Fruit fly (Drosophila melanogaster) whole organism, embryonic: ENCODE results near the gene Jon66Cii.

Experiments
- Atf3 ChIP-seq: fragments of 200-800 bp; sonication (Bioruptor generic); optimal IDR thresholded peaks from 3 replicates; lab custom pipeline; 2016; ENCODE audit warnings: missing biosample characterization, missing genetic modification characterization
- B-H1 ChIP-seq: fragments of 200-800 bp; sonication (Bioruptor generic); IDR thresholded peaks from 3 replicates; pipeline ENCODE4 v1.3.6; 2022; ENCODE audit warnings: missing biosample characterization, missing genetic modification characterization
- CG11085 ChIP-seq: fragments of 200-800 bp; sonication (Bioruptor generic); IDR thresholded peaks from 2 replicates; pipeline ENCODE4 v1.3.6; 2022; ENCODE audit warnings: missing biosample characterization, missing genetic modification characterization
- CG12391 ChIP-seq: fragments of 200-800 bp; sonication (Bioruptor generic); optimal IDR thresholded peaks from 3 replicates; lab custom pipeline; 2018; ENCODE audit warnings: missing biosample characterization, mild to moderate bottlenecking, missing genetic modification characterization, moderate library complexity
- CG12659 ChIP-seq: fragments of 200-800 bp; sonication (Bioruptor generic); optimal IDR thresholded peaks from 3 replicates; lab custom pipeline; 2017; ENCODE audit warnings: mild to moderate bottlenecking, missing biosample characterization, missing genetic modification reagents, missing genetic modification characterization
- CG31441 ChIP-seq: fragments of 200-800 bp; sonication (Bioruptor generic); IDR thresholded peaks from 2 replicates; pipeline ENCODE4 v1.3.6; 2022; ENCODE audit warnings: missing biosample characterization, missing genetic modification characterization
- CG33557 ChIP-seq: fragments of 200-800 bp; sonication (Bioruptor generic); optimal IDR thresholded peaks from 2 replicates; lab custom pipeline; 2019; ENCODE audit warnings: missing biosample characterization, mild to moderate bottlenecking, missing genetic modification characterization, moderate library complexity
- CG3847 ChIP-seq: fragments of 200-800 bp; sonication (Bioruptor generic); IDR thresholded peaks from 2 replicates; pipeline ENCODE4 v1.3.6; 2022; ENCODE audit warnings: missing biosample characterization, missing genetic modification characterization
- CG42726 ChIP-seq: fragments of 200-800 bp; sonication (Bioruptor generic); IDR thresholded peaks from 2 replicates; pipeline ENCODE4 v1.3.6; 2022; ENCODE audit warnings: missing biosample characterization, missing genetic modification characterization; ENCODE audit not compliant: partially characterized antibody
- CG43689 ChIP-seq: fragments of 200-800 bp; sonication (Bioruptor generic); IDR thresholded peaks from 2 replicates; pipeline ENCODE4 v1.3.6; 2022; ENCODE audit warnings: missing biosample characterization, missing genetic modification characterization
- CG5180 ChIP-seq: fragments of 200-800 bp; sonication (Bioruptor generic); optimal IDR thresholded peaks from 3 replicates; lab custom pipeline; 2017; ENCODE audit warnings: missing biosample characterization, missing genetic modification characterization, mild to moderate bottlenecking, moderate library complexity, missing genetic modification reagents
- CG6765 ChIP-seq: fragments of 200-800 bp; sonication (Bioruptor generic); optimal IDR thresholded peaks from 3 replicates; lab custom pipeline; 2017; ENCODE audit warnings: missing biosample characterization, mild to moderate bottlenecking, missing genetic modification characterization
- CG7372 ChIP-seq: fragments of 200-800 bp; sonication (Bioruptor generic); IDR thresholded peaks from 2 replicates; pipeline ENCODE4 v1.3.6; 2022; ENCODE audit warnings: missing biosample characterization, missing genetic modification characterization
- CG8089 ChIP-seq: fragments of 200-800 bp; sonication (Bioruptor generic); optimal IDR thresholded peaks from 3 replicates; lab custom pipeline; 2016; ENCODE audit warnings: missing biosample characterization, missing genetic modification characterization
- CrebB ChIP-seq: fragments of 200-800 bp; sonication (Bioruptor generic); optimal IDR thresholded peaks from 3 replicates; lab custom pipeline; 2018; ENCODE audit warnings: missing biosample characterization, mild to moderate bottlenecking, missing genetic modification characterization
- D ChIP-seq, 2 experiments: fragments of 200-800 bp in 1 of 2; fragments of >200 bp in 1 of 2; sonication (Bioruptor generic) in 1 of 2; optimal IDR thresholded peaks; 2 replicates in 1 of 2; 3 replicates in 1 of 2; lab custom pipeline; 2017; ENCODE audit warnings: mild to moderate bottlenecking in 1 of 2, missing biosample characterization in 1 of 2, missing genetic modification characterization in 1 of 2, missing genetic modification reagents in 1 of 2
- D19B ChIP-seq: fragments of 200-800 bp; sonication (Bioruptor generic); optimal IDR thresholded peaks from 2 replicates; lab custom pipeline; 2017; ENCODE audit warnings: missing biosample characterization, mild to moderate bottlenecking, missing genetic modification characterization
- Dad ChIP-seq: fragments of 200-800 bp; sonication (Bioruptor generic); optimal IDR thresholded peaks from 3 replicates; lab custom pipeline; 2016; ENCODE audit warnings: missing biosample characterization, missing genetic modification characterization
- Dbx ChIP-seq: fragments of 200-800 bp; sonication (Bioruptor generic); IDR thresholded peaks from 3 replicates; pipeline ENCODE4 v1.3.6; 2022; ENCODE audit warnings: missing biosample characterization, missing genetic modification characterization
- Dip2 ChIP-seq: fragments of 200-800 bp; sonication (Bioruptor generic); IDR thresholded peaks from 2 replicates; pipeline ENCODE4 v1.3.6; 2022; ENCODE audit warnings: missing biosample characterization, missing genetic modification characterization
- Doc2 ChIP-seq: fragments of 200-800 bp; sonication (Bioruptor generic); IDR thresholded peaks from 2 replicates; pipeline ENCODE4 v1.3.6; 2022; ENCODE audit warnings: missing biosample characterization, missing genetic modification characterization
- Fer2 ChIP-seq: fragments of 200-800 bp; sonication (Bioruptor generic); optimal IDR thresholded peaks from 2 replicates; lab custom pipeline; 2018; ENCODE audit warnings: missing biosample characterization, mild to moderate bottlenecking, missing genetic modification characterization, moderate library complexity
- Hr78 ChIP-seq, 2 experiments: fragments of 200-800 bp in 1 of 2; fragments of >200 bp in 1 of 2; sonication (Bioruptor generic) in 1 of 2; optimal IDR thresholded peaks; 2 replicates each; lab custom pipeline; 2017 to 2019; ENCODE audit warnings: missing biosample characterization in 2 of 2, missing genetic modification characterization in 2 of 2, mild to moderate bottlenecking in 1 of 2, moderate library complexity in 1 of 2
- Max ChIP-seq: fragments of 200-800 bp; sonication (Bioruptor generic); optimal IDR thresholded peaks from 2 replicates; lab custom pipeline; 2016; ENCODE audit warnings: missing biosample characterization, mild to moderate bottlenecking, missing genetic modification characterization
- Nf-YC ChIP-seq: fragments of 200-800 bp; optimal IDR thresholded peaks from 3 replicates; lab custom pipeline; 2019; ENCODE audit warnings: missing biosample characterization, mild to moderate bottlenecking, missing genetic modification characterization, moderate library complexity
- Spps ChIP-seq: fragments of 200-800 bp; sonication (Bioruptor generic); optimal IDR thresholded peaks from 2 replicates; lab custom pipeline; 2018; ENCODE audit warnings: missing biosample characterization, mild to moderate bottlenecking, missing genetic modification characterization
- Stat92E ChIP-seq, 3 experiments: fragments of >200 bp in 2 of 3; fragments of 200-800 bp in 1 of 3; sonication (Bioruptor generic) in 1 of 3; optimal IDR thresholded peaks; 2 replicates each; lab custom pipeline; 2017 to 2019; ENCODE audit warnings: missing biosample characterization in 3 of 3, missing genetic modification characterization in 3 of 3, mild to moderate bottlenecking in 1 of 3, moderate library complexity in 1 of 3
- Xbp1 ChIP-seq: fragments of 200-800 bp; sonication (Bioruptor generic); optimal IDR thresholded peaks from 3 replicates; lab custom pipeline; 2016; ENCODE audit warnings: missing biosample characterization, mild to moderate bottlenecking, missing genetic modification characterization
- Xrp1 ChIP-seq: fragments of 200-800 bp; sonication (Bioruptor generic); IDR thresholded peaks from 2 replicates; pipeline ENCODE4 v1.3.6; 2022; ENCODE audit warnings: missing biosample characterization, missing genetic modification characterization
- ac ChIP-seq: fragments of 200-800 bp; sonication (Bioruptor generic); optimal IDR thresholded peaks from 3 replicates; lab custom pipeline; 2017; ENCODE audit warnings: missing biosample characterization, mild to moderate bottlenecking, missing genetic modification characterization
- al ChIP-seq: fragments of 200-800 bp; sonication (Bioruptor generic); IDR thresholded peaks from 2 replicates; pipeline ENCODE4 v1.3.6; 2022; ENCODE audit warnings: missing biosample characterization, missing genetic modification characterization
- amos ChIP-seq: fragments of 200-800 bp; sonication (Bioruptor generic); IDR thresholded peaks from 2 replicates; pipeline ENCODE4 v1.3.6; 2022; ENCODE audit warnings: missing biosample characterization, missing genetic modification characterization; ENCODE audit not compliant: partially characterized antibody
- bsh ChIP-seq, 2 experiments: fragments of 200-800 bp; sonication (Bioruptor generic); optimal IDR thresholded peaks; 2 replicates each; lab custom pipeline; 2017 to 2018; ENCODE audit warnings: mild to moderate bottlenecking in 2 of 2, missing biosample characterization in 2 of 2, missing genetic modification characterization in 2 of 2, moderate library complexity in 1 of 2
- cato ChIP-seq: fragments of 200-800 bp; sonication (Bioruptor generic); optimal IDR thresholded peaks from 2 replicates; lab custom pipeline; 2016; ENCODE audit warnings: missing biosample characterization, missing genetic modification characterization, borderline replicate concordance
- crc ChIP-seq: fragments of 200-800 bp; sonication (Bioruptor generic); optimal IDR thresholded peaks from 2 replicates; lab custom pipeline; 2016; ENCODE audit warnings: missing biosample characterization, missing genetic modification characterization
- cwo ChIP-seq: fragments of 200-800 bp; sonication (Bioruptor generic); optimal IDR thresholded peaks from 3 replicates; lab custom pipeline; 2017; ENCODE audit warnings: missing biosample characterization, missing genetic modification characterization, mild to moderate bottlenecking, moderate library complexity, missing genetic modification reagents
- dm ChIP-seq: fragments of 200-800 bp; sonication (Bioruptor generic); optimal IDR thresholded peaks from 3 replicates; lab custom pipeline; 2016; ENCODE audit warnings: missing biosample characterization, missing genetic modification characterization
- dmrt11E ChIP-seq: fragments of 200-800 bp; sonication (Bioruptor generic); optimal IDR thresholded peaks from 3 replicates; lab custom pipeline; 2018; ENCODE audit warnings: missing biosample characterization, mild to moderate bottlenecking, missing genetic modification characterization, moderate library complexity
- ems ChIP-seq: fragments of 200-800 bp; sonication (Bioruptor generic); optimal IDR thresholded peaks from 3 replicates; lab custom pipeline; 2016; ENCODE audit warnings: missing biosample characterization, missing genetic modification characterization
- ftz-f1 ChIP-seq: fragments of 200-800 bp; sonication (Bioruptor generic); optimal IDR thresholded peaks from 2 replicates; lab custom pipeline; 2016; ENCODE audit warnings: missing biosample characterization, missing genetic modification characterization
- gce ChIP-seq: fragments of 200-800 bp; sonication (Bioruptor generic); IDR thresholded peaks from 3 replicates; pipeline ENCODE4 v1.3.6; 2022; ENCODE audit warnings: missing biosample characterization, missing genetic modification characterization
- gcm ChIP-seq: fragments of 200-800 bp; sonication (Bioruptor generic); optimal IDR thresholded peaks from 2 replicates; lab custom pipeline; 2019; ENCODE audit warnings: missing biosample characterization, mild to moderate bottlenecking, missing genetic modification characterization, moderate library complexity
- gcm2 ChIP-seq: fragments of 200-800 bp; sonication (Bioruptor generic); optimal IDR thresholded peaks from 2 replicates; lab custom pipeline; 2016; ENCODE audit warnings: missing biosample characterization, missing genetic modification characterization
- oc ChIP-seq: fragments of 200-800 bp; sonication (Bioruptor generic); optimal IDR thresholded peaks from 2 replicates; lab custom pipeline; 2018; ENCODE audit warnings: missing biosample characterization, mild to moderate bottlenecking, missing genetic modification characterization, moderate library complexity
- org-1 ChIP-seq: fragments of 200-800 bp; sonication (Bioruptor generic); optimal IDR thresholded peaks from 2 replicates; lab custom pipeline; 2017; ENCODE audit warnings: missing biosample characterization, missing genetic modification characterization
- phol ChIP-seq: fragments of 200-800 bp; sonication (Bioruptor generic); optimal IDR thresholded peaks from 3 replicates; lab custom pipeline; 2018; ENCODE audit warnings: missing biosample characterization, mild to moderate bottlenecking, missing genetic modification characterization, moderate library complexity
- run ChIP-seq: fragments of 200-800 bp; sonication (Bioruptor generic); optimal IDR thresholded peaks from 3 replicates; lab custom pipeline; 2018; ENCODE audit warnings: missing biosample characterization, mild to moderate bottlenecking, missing genetic modification characterization
- stwl ChIP-seq: fragments of 200-800 bp; sonication (Bioruptor generic); optimal IDR thresholded peaks from 3 replicates; lab custom pipeline; 2018; ENCODE audit warnings: missing biosample characterization, mild to moderate bottlenecking, missing genetic modification characterization, moderate library complexity
- zen ChIP-seq: fragments of 200-800 bp; sonication (Bioruptor generic); optimal IDR thresholded peaks from 3 replicates; lab custom pipeline; 2018; ENCODE audit warnings: missing biosample characterization, mild to moderate bottlenecking, missing genetic modification characterization, moderate library complexity

Jon66Cii gene

DNA sequence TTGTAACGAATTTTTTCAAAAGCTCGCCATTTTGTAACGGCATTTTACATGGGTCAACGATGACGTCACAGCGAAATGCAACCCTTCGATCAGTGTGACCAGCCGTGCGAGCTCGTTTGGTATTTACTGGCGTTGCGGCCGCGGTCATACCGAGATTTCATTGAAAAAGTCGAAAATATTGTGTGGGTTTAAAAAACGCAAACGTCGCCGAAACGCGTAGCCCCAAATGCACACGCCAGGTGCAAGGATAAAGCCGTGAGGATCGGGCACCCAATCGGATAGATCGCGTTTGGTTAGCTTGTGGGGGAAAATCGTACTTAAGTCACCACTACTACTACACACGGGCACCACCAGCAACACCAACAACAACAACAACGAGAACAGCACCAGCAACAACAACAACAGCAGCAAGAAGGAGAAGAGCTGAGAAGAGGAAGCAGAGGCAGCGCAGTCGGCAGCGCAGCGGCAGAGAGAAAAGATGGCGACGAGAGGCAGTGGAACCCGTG, 31.4 kb upstream of the Jon66Cii start, which contains the start of gene Cbl (continued):
- TF ChIP-seq Max (peak; percentile 10), org-1 (GFP tag; lab: Kevin White, UChicago) (no peak), CG12659 (GFP tag; lab: Kevin White, UChicago) (peak; percentile 83), D19B (GFP tag; lab: Kevin White, UChicago) (no peak), al (no peak), Dbx (GFP tag; lab: Robert Waterston, UW) (no peak), run (tag; lab: Kevin White, UChicago) (no peak), CG42726 (GFP tag; lab: Robert Waterston, UW) (0 out of 2 replicates have a peak, but pooled peaks have one; percentile 41), phol (tag; lab: Kevin White, UChicago) (peak; percentile 99), CG11085 (GFP tag; lab: Robert Waterston, UW) (no peak), CG8089 (GFP tag; lab: Kevin White, UChicago) (no peak), Nf-YC (tag; lab: Kevin White, UChicago) (no peak), zen (tag; lab: Kevin White, UChicago) (peak; percentile 23), gcm2 (GFP tag; lab: Kevin White, UChicago) (no peak), CG12391 (tag; lab: Kevin White, UChicago) (peak; percentile 30), dmrt11E (no peak), CG43689 (no peak), Stat92E (GFP tag; optimal IDR thresholded peaks at IDR 0.05; lab: Kevin White, UChicago) (peak in 1 of 3 experiments; percentile 76), CG31441 (GFP tag; lab: Robert Waterston, UW) (no peak), CrebB (peak; percentile 35), cwo (GFP tag; lab: Kevin White, UChicago) (no peak), amos (GFP tag; lab: Robert Waterston, UW) (no peak; the same call in 1 of the 2 replicates), Fer2 (no peak), bsh (GFP tag; optimal IDR thresholded peaks at IDR 0.05; lab: Kevin White, UChicago) (peak in 1 of 2 experiments; percentile 26), crc (no peak), dm (GFP tag; lab: Kevin White, UChicago) (peak; percentile 21), CG5180 (no peak), oc (no peak), CG33557 (GFP tag; lab: Kevin White, UChicago) (peak; percentile 17), ems (no peak), Xbp1 (GFP tag; lab: Kevin White, UChicago) (peak; percentile 3), ftz-f1 (peak; percentile 58), Atf3 (GFP tag; lab: Kevin White, UChicago) (no peak), Doc2 (GFP tag; lab: Robert Waterston, UW) (no peak), CG6765 (GFP tag; lab: Kevin White, UChicago) (no peak), ac (no peak), CG3847 (GFP tag; lab: Robert Waterston, UW) (peak; percentile 34; the same call in 1 of the 2 replicates), D (optimal IDR thresholded peaks at IDR 0.05; lab: Kevin White, UChicago) (no peak), D (GFP tag; optimal IDR thresholded peaks at IDR 0.05; lab: Kevin White, UChicago) (no peak), gcm (no peak), gce (GFP tag; lab: Robert Waterston, UW) (no peak), Dad (GFP tag; lab: Kevin White, UChicago) (no peak), Spps (tag; lab: Kevin White, UChicago) (no peak), CG7372 (GFP tag; lab: Robert Waterston, UW) (no peak), Xrp1 (GFP tag; lab: Robert Waterston, UW) (0 out of 2 replicates have a peak, but pooled peaks have one; percentile 10), Dip2 (no peak), cato (no peak), stwl (tag; lab: Kevin White, UChicago) (peak; percentile 67), B-H1 (GFP tag; lab: Robert Waterston, UW) (no peak), Hr78 (GFP tag; optimal IDR thresholded peaks at IDR 0.05; lab: Kevin White, UChicago) (no peak)
